Fruit fly (Drosophila melanogaster) whole organism: ENCODE measurements around the gene ND-15.

Experiments used
- CG8478 ChIP-seq: fragments of >200 bp; optimal IDR thresholded peaks from 2 replicates; lab custom pipeline; 2018; ENCODE audit warnings: inconsistent platforms
- pan ChIP-seq: fragments of >200 bp; optimal IDR thresholded peaks from 2 replicates; lab custom pipeline; 2017
- psq ChIP-seq: fragments of >200 bp; optimal IDR thresholded peaks from 2 replicates; lab custom pipeline; 2017

- TF ChIP-seq psq (lab: Kevin White, UChicago), result no peak
- TF ChIP-seq CG8478, result no peak
- TF ChIP-seq pan (lab: Kevin White, UChicago), result no peak
Measured at dm6 chr2L:116388-116787, 1.9 kb downstream of the ND-15 start, which contains the start of gene CG13694.
